Worm (Caenorhabditis elegans) whole organism, L4 larva: ENCODE data around the gene acdh-7.

Source experiments
- Y75B8A.6 ChIP-seq: fragments of 200-800 bp; sonication (Bioruptor generic); IDR thresholded peaks from 2 replicates; pipeline ENCODE4 v1.3.6; 2022; ENCODE audit warnings: missing genetic modification reagents, missing genetic modification characterization, missing compliant biosample characterization
- ceh-20 ChIP-seq: fragments of 200-800 bp; sonication (Bioruptor generic); IDR thresholded peaks from 2 replicates; pipeline ENCODE4 v1.3.6; 2022; ENCODE audit warnings: missing genetic modification reagents, missing genetic modification characterization, missing compliant biosample characterization
- ceh-32 ChIP-seq: sonication (generic microtip); optimal IDR thresholded peaks from 2 replicates; lab custom pipeline; 2016; ENCODE audit warnings: mild to moderate bottlenecking, missing genetic modification characterization, missing compliant biosample characterization; ENCODE audit not compliant: poor library complexity
- ceh-62 ChIP-seq: sonication (generic microtip); optimal IDR thresholded peaks from 2 replicates; lab custom pipeline; 2017; ENCODE audit warnings: missing biosample characterization, missing genetic modification characterization
- egl-43 ChIP-seq: fragments of 200-800 bp; sonication (Bioruptor generic); IDR thresholded peaks from 2 replicates; pipeline ENCODE4 v1.3.6; 2022; ENCODE audit warnings: missing genetic modification reagents, missing genetic modification characterization, missing compliant biosample characterization
- fos-1 ChIP-seq: fragments of 150-350 bp; optimal IDR thresholded peaks from 2 replicates; lab custom pipeline; 2014; ENCODE audit warnings: missing biosample characterization, missing genetic modification characterization
- jun-1 ChIP-seq: fragments of 150-350 bp; optimal IDR thresholded peaks from 2 replicates; lab custom pipeline; 2014; ENCODE audit warnings: missing biosample characterization, missing genetic modification reagents, missing genetic modification characterization
- lin-38 ChIP-seq: fragments of 200-800 bp; sonication (Bioruptor generic); IDR thresholded peaks from 2 replicates; pipeline ENCODE4 v1.3.6; 2022; ENCODE audit warnings: missing genetic modification reagents, missing genetic modification characterization, missing compliant biosample characterization
- madf-5 ChIP-seq, 2 experiments: fragments of 200-800 bp; sonication (Bioruptor generic); IDR thresholded peaks; 2 replicates each; pipeline ENCODE4 v1.3.6; 2022; ENCODE audit warnings: missing compliant biosample characterization in 2 of 2, missing genetic modification characterization in 2 of 2
- nhr-28 ChIP-seq: fragments of 150-350 bp; optimal IDR thresholded peaks from 2 replicates; lab custom pipeline; 2014; ENCODE audit warnings: missing biosample characterization, missing genetic modification characterization
- nhr-76 ChIP-seq: fragments of 150-350 bp; optimal IDR thresholded peaks from 2 replicates; lab custom pipeline; 2014; ENCODE audit warnings: missing biosample characterization, missing genetic modification characterization
- nhr-77 ChIP-seq: fragments of 150-350 bp; optimal IDR thresholded peaks from 2 replicates; lab custom pipeline; 2014; ENCODE audit warnings: missing biosample characterization, missing genetic modification characterization
- spr-3 ChIP-seq: fragments of 200-800 bp; sonication (Bioruptor generic); optimal IDR thresholded peaks from 2 replicates; lab custom pipeline; 2018; ENCODE audit warnings: mild to moderate bottlenecking, missing genetic modification characterization, missing compliant biosample characterization
- tra-1 ChIP-seq: fragments of 200-800 bp; sonication (Bioruptor generic); IDR thresholded peaks from 2 replicates; pipeline ENCODE4 v1.3.6; 2022; ENCODE audit warnings: missing genetic modification reagents, missing genetic modification characterization, missing compliant biosample characterization
- unc-62 ChIP-seq, 3 experiments: fragments of 150-350 bp in 1 of 3; sonication (generic microtip); optimal IDR thresholded peaks in 2 of 3; peaks in 1 of 3; 1 replicate in 1 of 3; 2 replicates in 2 of 3; lab custom pipeline; 2014 to 2017; ENCODE audit warnings: missing biosample characterization in 3 of 3, missing genetic modification characterization in 3 of 3, missing genetic modification reagents in 3 of 3, missing genotype in 1 of 3

Gene acdh-7

DNA sequence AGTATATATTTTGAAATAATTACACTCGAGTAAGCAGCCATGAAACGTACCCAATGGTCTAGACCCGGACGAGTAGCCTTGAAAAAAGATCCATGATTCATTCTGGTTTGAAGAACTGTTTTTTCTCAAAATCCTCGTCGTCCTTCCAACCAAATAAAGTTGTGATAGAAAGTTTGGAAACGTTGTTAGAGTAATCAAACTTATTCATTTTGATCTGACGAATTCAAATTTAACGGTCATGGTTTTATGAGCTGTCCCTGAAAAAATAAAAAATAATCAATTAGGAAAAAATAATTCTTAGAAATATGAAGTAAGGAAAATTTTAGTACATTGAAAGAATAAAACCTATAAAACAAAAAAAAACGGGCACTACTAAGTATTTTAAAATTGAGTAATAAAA lies 40.2 kb downstream of the acdh-7 start, which contains the start of gene B0302.4 (continued):
- TF ChIP-seq ceh-20 (GFP tag; lab: Robert Waterston, UW) (no peak), ceh-62 (no peak)

DNA sequence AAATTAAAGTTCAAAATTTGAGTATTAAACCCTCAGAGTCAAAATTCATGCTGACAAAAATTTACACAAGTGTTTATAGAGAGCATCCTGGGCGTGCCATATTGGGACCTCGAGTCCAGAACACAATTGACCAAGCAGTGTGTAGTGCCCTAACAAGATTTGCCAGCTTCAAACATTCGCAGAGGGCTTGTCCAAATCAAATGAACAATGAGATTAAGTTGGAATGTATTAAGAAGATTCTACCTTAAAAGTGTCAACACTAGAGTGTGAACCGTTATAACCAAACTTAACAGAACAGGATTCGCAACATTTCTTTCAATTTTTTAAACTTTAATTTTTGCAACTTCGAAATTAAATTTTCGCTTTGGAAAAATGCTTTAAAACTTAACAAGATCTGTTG lies 46.5 kb downstream of the acdh-7 start:
- TF ChIP-seq nhr-77 (tag; lab: Kevin White, UChicago) = no peak
- TF ChIP-seq spr-3 (GFP tag; lab: Kevin White, UChicago) = no peak
- TF ChIP-seq nhr-76 = no peak
- TF ChIP-seq Y75B8A.6 (GFP tag; lab: Robert Waterston, UW) = no peak
- TF ChIP-seq egl-43 (GFP tag; lab: Robert Waterston, UW) = no peak
- TF ChIP-seq lin-38 (GFP tag; lab: Robert Waterston, UW) = no peak
- TF ChIP-seq jun-1 = no peak
- no peak for TF ChIP-seq madf-5 (GFP tag; IDR thresholded peaks at IDR 0.05; lab: Robert Waterston, UW)
- no peak for TF ChIP-seq nhr-28 (tag; lab: Kevin White, UChicago)
- no peak for TF ChIP-seq tra-1 (GFP tag; lab: Robert Waterston, UW)
- TF ChIP-seq ceh-32 (tag; lab: Kevin White, UChicago) = no peak
- no peak for TF ChIP-seq fos-1 (tag; lab: Kevin White, UChicago)

DNA sequence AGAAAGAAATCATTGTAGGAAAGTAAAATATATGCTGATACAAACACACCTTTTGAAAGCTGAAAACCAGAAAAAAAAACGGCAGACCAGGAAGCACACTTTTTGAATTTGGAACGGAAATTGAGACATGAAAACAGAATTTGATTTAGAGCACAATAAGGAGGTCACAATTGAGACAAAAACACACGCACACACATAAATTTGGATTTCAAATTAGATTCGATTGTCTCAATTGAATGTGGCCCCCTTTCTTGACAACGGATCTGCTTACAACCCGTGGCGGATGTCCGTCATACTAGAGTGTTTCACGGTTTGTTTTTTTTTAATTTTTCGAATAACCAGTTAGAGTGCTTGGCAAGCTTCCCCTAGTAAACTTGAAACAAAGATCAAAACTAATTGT lies 48.8 kb downstream of the acdh-7 start:
- TF ChIP-seq unc-62 (GFP tag; optimal IDR thresholded peaks at IDR 0.05 in 1 of 2; lab: Kevin White, UChicago) (peak in 1 of 2 experiments; percentile 97), unc-62 (tag; optimal IDR thresholded peaks at IDR 0.05; lab: Kevin White, UChicago) (no peak), ceh-20 (GFP tag; lab: Robert Waterston, UW) (no peak)
